Fruit fly (Drosophila melanogaster): Measurements from ENCODE around the gene Fur1.

The Fur1 gene

dm6 chr3R:25459200-25459809 lies 13.6 kb downstream of the Fur1 start (continued):
- peak; percentile 45 for TF ChIP-seq CG8632 (GFP tag; optimal IDR thresholded peaks at IDR 0.05)
- peak; percentile 53 for TF ChIP-seq CG10631 (GFP tag; optimal IDR thresholded peaks at IDR 0.05)
- no peak for TF ChIP-seq cyc (GFP tag; optimal IDR thresholded peaks at IDR 0.05)
- no peak for TF ChIP-seq Eip75B (GFP tag; optimal IDR thresholded peaks at IDR 0.05)
- peak; percentile 53 for TF ChIP-seq acj6 (GFP tag; optimal IDR thresholded peaks at IDR 0.05)
- TF ChIP-seq fd59A (GFP tag; optimal IDR thresholded peaks at IDR 0.05), result no peak
- TF ChIP-seq Met (GFP tag; optimal IDR thresholded peaks at IDR 0.05), result peak; percentile 0
- no peak for TF ChIP-seq CG6808 (GFP tag; optimal IDR thresholded peaks at IDR 0.05)
- TF ChIP-seq ss (GFP tag; optimal IDR thresholded peaks at IDR 0.05), result peak in 1 of 2 experiments; percentile 69
- peak; percentile 33 for TF ChIP-seq Smox (GFP tag; optimal IDR thresholded peaks at IDR 0.05)
- peak; percentile 29 for TF ChIP-seq CG3919 (GFP tag; optimal IDR thresholded peaks at IDR 0.05)

DNA sequence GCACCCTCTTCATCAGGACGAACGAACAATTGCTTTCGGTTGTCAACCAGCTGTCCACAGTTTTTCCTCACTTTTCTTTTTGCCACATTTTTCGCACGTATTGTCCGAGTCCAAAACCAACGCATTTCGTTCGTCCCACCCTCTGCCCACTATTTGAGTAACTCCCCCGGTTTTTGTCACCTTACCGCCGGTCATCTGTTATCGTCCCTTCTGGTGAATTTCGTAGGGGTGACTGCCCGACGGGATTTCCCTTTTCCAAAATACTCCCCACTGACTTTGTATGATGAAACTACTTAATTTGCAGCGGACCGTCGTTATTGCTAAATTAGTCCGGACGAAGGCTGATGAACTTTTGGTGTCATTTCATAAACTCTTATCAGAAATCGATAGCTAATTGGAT lies 15.8 kb downstream of the Fur1 start:
- no peak for TF ChIP-seq vri (GFP tag; optimal IDR thresholded peaks at IDR 0.05)
- no peak for TF ChIP-seq CG6792 (GFP tag; optimal IDR thresholded peaks at IDR 0.05)
- no peak for TF ChIP-seq salr (GFP tag; optimal IDR thresholded peaks at IDR 0.05)
- TF ChIP-seq dac (GFP tag; optimal IDR thresholded peaks at IDR 0.05), result no peak
- no peak for TF ChIP-seq OdsH (GFP tag; optimal IDR thresholded peaks at IDR 0.05)
- TF ChIP-seq cyc (GFP tag; optimal IDR thresholded peaks at IDR 0.05), result no peak
- no peak for TF ChIP-seq CG16779 (tag; optimal IDR thresholded peaks at IDR 0.05)
- TF ChIP-seq ss (GFP tag; optimal IDR thresholded peaks at IDR 0.05), result no peak
- no peak for TF ChIP-seq Smox (GFP tag; optimal IDR thresholded peaks at IDR 0.05)

DNA sequence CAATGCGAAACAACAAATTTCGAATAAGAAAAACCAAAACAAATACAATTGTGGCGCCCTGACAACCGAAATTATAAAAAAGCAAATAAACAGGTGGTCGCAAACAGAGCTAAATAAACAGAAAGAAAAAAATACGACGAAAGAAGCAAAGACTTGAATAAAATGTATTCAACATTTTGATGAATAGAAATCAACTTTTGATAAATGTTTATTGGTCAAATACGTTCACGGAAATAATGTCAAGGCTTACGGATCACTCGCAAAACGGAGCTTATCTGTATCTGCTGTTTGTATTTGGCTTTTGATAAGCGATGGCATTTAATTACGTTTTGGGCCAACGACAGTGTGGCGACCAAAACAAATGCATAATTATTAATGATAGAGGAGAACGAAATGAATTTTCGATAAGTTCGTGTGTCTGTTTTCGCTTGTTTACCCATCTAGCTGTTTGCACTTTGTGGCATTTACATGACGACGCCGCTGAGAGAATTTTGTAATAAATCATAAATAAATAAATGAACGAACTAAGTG lies 19.6 kb downstream of the Fur1 start:
- TF ChIP-seq pdm3 (GFP tag; optimal IDR thresholded peaks at IDR 0.05) (no peak), esn (GFP tag; optimal IDR thresholded peaks at IDR 0.05) (peak; percentile 20), CG11762 (GFP tag; optimal IDR thresholded peaks at IDR 0.05; ENCODE audit: insufficient read depth) (no peak), fkh (GFP tag; optimal IDR thresholded peaks at IDR 0.05) (peak; percentile 98), fd59A (GFP tag; optimal IDR thresholded peaks at IDR 0.05) (no peak), Sox102F (GFP tag; optimal IDR thresholded peaks at IDR 0.05) (peak; percentile 14), Eip78C (GFP tag) (peak; percentile 41), CG32006 (GFP tag; optimal IDR thresholded peaks at IDR 0.05) (no peak), svp (GFP tag) (peak; percentile 65), vri (GFP tag; optimal IDR thresholded peaks at IDR 0.05) (peak; percentile 54)

DNA sequence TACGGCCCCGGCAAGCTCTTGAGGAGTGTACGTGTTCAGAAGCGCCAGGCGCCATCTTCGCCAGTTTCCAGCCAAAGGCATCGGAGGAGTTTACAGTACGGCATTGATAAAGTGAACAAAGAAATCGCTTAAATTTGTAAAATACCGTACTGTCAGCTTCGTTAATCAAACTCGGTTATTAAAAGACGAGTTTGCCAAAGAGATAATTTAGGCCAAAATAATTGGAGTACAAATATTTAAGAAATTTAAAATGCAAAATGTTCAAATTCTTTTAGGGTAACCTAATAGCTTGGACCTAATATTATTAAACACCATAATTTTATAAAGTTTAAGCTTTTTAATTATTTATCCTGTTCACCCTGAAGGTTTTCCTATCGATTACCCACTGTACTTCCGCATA lies 21.0 kb downstream of the Fur1 start:
- peak; percentile 61 for TF ChIP-seq svp (GFP tag)
- TF ChIP-seq vri (GFP tag; optimal IDR thresholded peaks at IDR 0.05), result no peak
- no peak for TF ChIP-seq CG6854 (GFP tag; optimal IDR thresholded peaks at IDR 0.05)
- peak in 1 of 2 experiments; percentile 5 for TF ChIP-seq salr (GFP tag; optimal IDR thresholded peaks at IDR 0.05)
- TF ChIP-seq CG3919 (GFP tag; optimal IDR thresholded peaks at IDR 0.05), result peak; percentile 23
- no peak for TF ChIP-seq CG6163 (GFP tag; IDR thresholded peaks at IDR 0.05)
- TF ChIP-seq fd59A (GFP tag; optimal IDR thresholded peaks at IDR 0.05), result peak; percentile 24
- TF ChIP-seq CG3032 (tag; optimal IDR thresholded peaks at IDR 0.05), result peak; percentile 37
- peak; percentile 53 for TF ChIP-seq CG10631 (GFP tag; optimal IDR thresholded peaks at IDR 0.05)
- peak; percentile 66 for TF ChIP-seq CG32006 (GFP tag; optimal IDR thresholded peaks at IDR 0.05)
- TF ChIP-seq CG6792 (GFP tag; optimal IDR thresholded peaks at IDR 0.05), result no peak
- no peak for TF ChIP-seq cyc (GFP tag; optimal IDR thresholded peaks at IDR 0.05)
- TF ChIP-seq ss (GFP tag; optimal IDR thresholded peaks at IDR 0.05), result peak in 1 of 2 experiments; percentile 19
- peak; percentile 64 for TF ChIP-seq CG8119 (GFP tag; IDR thresholded peaks at IDR 0.05)
- TF ChIP-seq CG11902 (GFP tag; optimal IDR thresholded peaks at IDR 0.05), result no peak
- TF ChIP-seq CG6808 (GFP tag; optimal IDR thresholded peaks at IDR 0.05), result no peak
- TF ChIP-seq esn (GFP tag; optimal IDR thresholded peaks at IDR 0.05), result peak; percentile 31
- no peak for TF ChIP-seq eg (GFP tag; IDR thresholded peaks at IDR 0.05)
- peak; percentile 14 for TF ChIP-seq CG34406 (GFP tag; optimal IDR thresholded peaks at IDR 0.05)
- TF ChIP-seq CG10669 (GFP tag; optimal IDR thresholded peaks at IDR 0.05), result peak; percentile 34
- TF ChIP-seq Gug (GFP tag; IDR thresholded peaks at IDR 0.05), result no peak
- peak; percentile 27 for TF ChIP-seq Hr39 (GFP tag; optimal IDR thresholded peaks at IDR 0.05)
- no peak for TF ChIP-seq fd85E (GFP tag; optimal IDR thresholded peaks at IDR 0.05)
- TF ChIP-seq net (GFP tag; optimal IDR thresholded peaks at IDR 0.05), result no peak
- TF ChIP-seq Hr38 (GFP tag; optimal IDR thresholded peaks at IDR 0.05), result no peak
- TF ChIP-seq Ets21C (GFP tag; optimal IDR thresholded peaks at IDR 0.05), result no peak
- peak; percentile 35 for TF ChIP-seq CG4318 (GFP tag; optimal IDR thresholded peaks at IDR 0.05)
- TF ChIP-seq Eip93F (GFP tag; optimal IDR thresholded peaks at IDR 0.05), result no peak
- peak; percentile 50 for TF ChIP-seq acj6 (GFP tag; optimal IDR thresholded peaks at IDR 0.05)
- TF ChIP-seq spab (GFP tag; optimal IDR thresholded peaks at IDR 0.05), result no peak
- peak; percentile 37 for TF ChIP-seq achi (GFP tag; optimal IDR thresholded peaks at IDR 0.05)

Data from whole organism, prepupa.